Worm (Caenorhabditis elegans): Measurements from ENCODE around the gene best-12.

DNA sequence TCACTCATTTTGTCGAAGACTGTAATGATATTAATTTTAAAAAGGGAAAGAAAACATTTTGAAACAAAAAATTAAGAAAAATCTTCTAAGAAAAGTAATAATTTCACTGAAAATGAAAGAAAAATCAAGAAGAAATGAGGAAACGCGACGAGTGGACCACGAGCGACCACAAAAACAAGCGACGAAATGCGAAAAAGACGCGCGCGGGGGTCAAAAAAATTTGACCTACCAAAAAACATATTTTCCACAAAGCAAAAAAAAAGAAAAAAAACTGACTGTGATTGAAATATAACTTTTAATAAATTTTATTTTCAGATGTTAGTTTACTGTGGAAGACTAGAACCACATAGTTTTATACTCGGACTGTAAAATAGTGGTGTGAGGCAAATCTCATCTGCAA lies 9.6 kb downstream of the best-12 start, which contains the start of gene F14H3.6:
- TF ChIP-seq pha-4 (GFP tag; IDR thresholded peaks at IDR 0.05) (no peak), pha-4 (tag; optimal IDR thresholded peaks at IDR 0.05) (no peak), unc-62 (GFP tag; optimal IDR thresholded peaks at IDR 0.05 in 1 of 2) (no peak), unc-62 (tag; optimal IDR thresholded peaks at IDR 0.05) (no peak), nhr-28 (tag; optimal IDR thresholded peaks at IDR 0.05) (no peak), dpl-1 (GFP tag; optimal IDR thresholded peaks at IDR 0.05) (no peak)

Measured in whole organism, L4 larva.